Worm (Caenorhabditis elegans): ENCODE results near the gene nhr-98.

The nhr-98 gene

DNA sequence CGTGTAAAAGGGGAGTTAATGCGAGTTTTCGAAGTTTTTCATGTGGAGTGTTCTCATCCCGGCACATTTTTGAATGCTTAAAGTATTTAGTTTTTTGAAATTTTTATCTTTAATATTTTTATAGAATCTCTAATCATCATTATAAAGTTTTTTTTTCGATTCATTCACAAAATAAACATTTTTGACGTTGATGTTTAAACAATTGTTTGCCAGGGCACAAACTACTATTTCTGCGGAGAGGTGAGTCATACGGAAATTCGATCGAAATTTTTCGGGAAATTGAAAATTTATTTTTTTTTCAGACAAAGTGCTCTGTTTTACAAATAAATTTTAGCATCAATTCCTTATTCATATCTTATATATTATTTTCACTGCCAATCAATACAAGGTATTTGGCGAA is at the start of gene nhr-98:
Gene nhr-98, plus strand, starts transcription at position 301 of the 400 bp plus-strand sequence.
- TF ChIP-seq pha-4 (tag; optimal IDR thresholded peaks at IDR 0.05) = no peak
- no peak for TF ChIP-seq attf-6 (GFP tag; IDR thresholded peaks at IDR 0.05)
- no peak for TF ChIP-seq chd-7 (tag; optimal IDR thresholded peaks at IDR 0.05)
- TF ChIP-seq tbp1 (GFP tag; optimal IDR thresholded peaks at IDR 0.05) = no peak
- no peak for TF ChIP-seq T26A5.8 (tag; optimal IDR thresholded peaks at IDR 0.05)
- no peak for TF ChIP-seq zfh-2 (GFP tag; conservative IDR thresholded peaks at IDR 0.05)
- TF ChIP-seq hsf-1 (GFP tag; IDR thresholded peaks at IDR 0.05) = no peak
- no peak for TF ChIP-seq Y53G8AR.9 (GFP tag; conservative IDR thresholded peaks at IDR 0.05)
- TF ChIP-seq ceh-79 (tag; optimal IDR thresholded peaks at IDR 0.05) = no peak
- no peak for TF ChIP-seq hmg-20 (GFP tag; IDR thresholded peaks at IDR 0.05)
- no peak for TF ChIP-seq let-607 (tag; optimal IDR thresholded peaks at IDR 0.05)
- TF ChIP-seq K12H6.12 (tag; optimal IDR thresholded peaks at IDR 0.05) = no peak

DNA sequence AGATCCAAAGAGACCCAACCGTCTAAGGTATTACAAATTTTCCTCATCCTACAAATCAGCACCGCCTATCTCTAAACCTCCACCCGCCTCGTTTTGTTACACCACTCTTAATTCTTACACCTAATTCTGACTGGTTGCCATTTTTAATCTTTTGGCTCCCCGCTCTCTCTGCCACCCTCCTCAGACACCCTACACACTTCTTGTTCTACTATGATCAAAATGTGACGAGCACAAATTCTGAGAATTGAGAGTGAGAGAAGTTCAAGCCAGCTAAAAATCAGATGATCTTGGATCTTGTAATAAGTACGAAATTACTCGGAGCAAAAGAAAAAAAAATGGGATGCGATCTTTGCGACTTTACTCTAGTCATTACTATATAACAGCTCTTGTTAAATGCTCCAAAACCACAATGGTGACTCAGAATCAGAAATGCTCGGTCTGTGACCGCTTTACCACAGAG is 49.4 kb upstream of the nhr-98 start, which contains the start of gene nhr-252:
Gene nhr-252, plus strand, starts transcription at position 410 of the 460 bp plus-strand sequence.
- TF ChIP-seq Y56A3A.18 (GFP tag; IDR thresholded peaks at IDR 0.05) = no peak
- no peak for TF ChIP-seq T26A5.8 (tag; optimal IDR thresholded peaks at IDR 0.05)
- TF ChIP-seq snpc-1.3 (tag; optimal IDR thresholded peaks at IDR 0.05; ENCODE audit: insufficient read depth) = no peak
- TF ChIP-seq madf-8 (GFP tag; conservative IDR thresholded peaks at IDR 0.05) = no peak
- TF ChIP-seq B0336.3 (GFP tag; IDR thresholded peaks at IDR 0.05) = no peak
- no peak for TF ChIP-seq ama-1 (optimal IDR thresholded peaks at IDR 0.05)
- no peak for TF ChIP-seq ama-1 (GFP tag; optimal IDR thresholded peaks at IDR 0.05)
- TF ChIP-seq hrde-1 (tag; optimal IDR thresholded peaks at IDR 0.05; ENCODE audit: borderline replicate concordance) = no peak
- TF ChIP-seq nhr-90 (tag; optimal IDR thresholded peaks at IDR 0.05) = no peak
- TF ChIP-seq C17E4.6 (GFP tag; IDR thresholded peaks at IDR 0.05) = no peak
- TF ChIP-seq unc-130 (GFP tag; optimal IDR thresholded peaks at IDR 0.05) = no peak
- no peak for TF ChIP-seq lsy-27 (tag; optimal IDR thresholded peaks at IDR 0.05; ENCODE audit: borderline replicate concordance, insufficient read depth)
- no peak for TF ChIP-seq xnd-1 (tag; optimal IDR thresholded peaks at IDR 0.05)
- TF ChIP-seq lin-40 (tag; optimal IDR thresholded peaks at IDR 0.05) = no peak
- no peak for TF ChIP-seq ztf-25 (GFP tag; IDR thresholded peaks at IDR 0.05)
- no peak for TF ChIP-seq ceh-40 (GFP tag; IDR thresholded peaks at IDR 0.05)
- TF ChIP-seq ztf-18 (tag; optimal IDR thresholded peaks at IDR 0.05) = no peak

DNA sequence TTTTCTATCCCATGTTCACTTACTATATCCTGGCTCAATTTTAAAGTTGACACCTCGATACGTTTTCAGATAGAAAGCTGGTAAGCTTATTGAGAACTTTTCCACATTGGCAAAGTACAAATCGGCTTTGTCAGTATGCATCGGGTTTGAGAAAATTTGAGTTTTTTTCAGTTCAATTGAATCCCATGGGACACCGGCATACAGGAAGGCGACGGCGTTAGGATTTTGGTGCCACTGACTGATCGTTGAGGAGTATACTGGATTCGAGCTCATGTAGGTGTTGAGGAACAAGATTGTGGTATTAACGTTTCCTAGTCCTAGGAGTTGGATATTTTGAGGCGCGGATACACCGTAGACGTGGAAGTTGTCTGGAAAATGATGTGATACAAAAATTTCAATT is 40.8 kb upstream of the nhr-98 start:
- TF ChIP-seq Y67H2A.10 (GFP tag; conservative IDR thresholded peaks at IDR 0.05) = no peak
- no peak for TF ChIP-seq F37B4.10 (GFP tag; IDR thresholded peaks at IDR 0.05)
- TF ChIP-seq aptf-3 (GFP tag; IDR thresholded peaks at IDR 0.05) = no peak
- TF ChIP-seq T07F8.4 (tag; optimal IDR thresholded peaks at IDR 0.05) = no peak
- TF ChIP-seq pbrm-1 (GFP tag; IDR thresholded peaks at IDR 0.05) = no peak
- TF ChIP-seq nhr-27 (tag; optimal IDR thresholded peaks at IDR 0.05) = no peak
- TF ChIP-seq aptf-2 (GFP tag; conservative IDR thresholded peaks at IDR 0.05) = no peak
- TF ChIP-seq snpc-1.1 (tag; optimal IDR thresholded peaks at IDR 0.05; ENCODE audit: insufficient read depth) = no peak
- no peak for TF ChIP-seq hlh-26 (GFP tag; conservative IDR thresholded peaks at IDR 0.05)

All from whole organism, young adult.